Fruit fly (Drosophila melanogaster): Measurements from ENCODE around the gene Tm2.

Gene Tm2

DNA sequence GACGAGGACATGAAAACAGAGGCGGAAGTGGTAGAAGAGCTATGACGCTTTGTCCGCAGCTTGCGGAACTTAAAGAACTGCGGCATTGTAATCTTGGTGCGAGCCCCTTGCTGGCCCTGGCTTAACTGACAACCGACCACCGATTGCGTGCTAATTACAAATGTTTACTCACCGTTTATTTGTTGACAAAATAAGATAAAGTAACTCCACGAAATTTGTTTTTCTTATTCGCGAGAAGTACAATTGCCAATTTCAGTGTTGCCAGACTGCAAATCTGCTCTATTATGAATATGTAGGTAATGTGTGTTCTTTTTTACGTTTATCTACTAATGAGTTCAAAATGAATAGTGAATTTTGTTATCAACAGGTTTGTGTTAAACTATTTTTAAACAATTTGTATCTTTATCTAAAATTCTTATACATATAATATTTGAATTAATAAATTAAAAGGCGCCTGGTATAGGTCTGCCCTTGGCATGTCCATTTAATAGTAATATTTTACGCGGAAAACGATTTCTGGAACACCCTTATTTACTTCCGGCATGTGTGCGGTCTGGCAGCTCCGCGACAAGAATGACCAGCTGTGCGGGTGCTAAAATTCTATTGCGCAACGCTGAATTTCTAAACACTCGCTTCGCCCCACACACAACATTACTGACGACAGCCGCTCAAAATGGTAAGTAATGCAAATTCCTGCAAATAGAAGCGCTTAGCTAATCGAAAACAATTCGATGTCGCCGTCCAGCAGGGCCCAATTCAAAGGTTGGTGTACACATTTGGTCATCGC is 46.8 kb downstream of the Tm2 start, which contains the start of the genes Atg4b and Hibch (continued):
- peak; percentile 43; the same call in 1 of the 2 replicates for TF ChIP-seq Adf1 (GFP tag; IDR thresholded peaks at IDR 0.05)
- TF ChIP-seq Ptx1 (GFP tag; IDR thresholded peaks at IDR 0.05), result peak; percentile 90
- peak; percentile 48 for TF ChIP-seq Mad (GFP tag; optimal IDR thresholded peaks at IDR 0.05)
- peak; percentile 68 for TF ChIP-seq seq (GFP tag; IDR thresholded peaks at IDR 0.05)
- TF ChIP-seq Elba2 (GFP tag; optimal IDR thresholded peaks at IDR 0.05), result peak; percentile 84
- TF ChIP-seq CG8478 (optimal IDR thresholded peaks at IDR 0.05), result peak; percentile 77
- TF ChIP-seq Oli (tag; optimal IDR thresholded peaks at IDR 0.05), result peak; percentile 83
- TF ChIP-seq CG2129 (GFP tag; IDR thresholded peaks at IDR 0.05; ENCODE audit: partially characterized antibody), result no peak
- peak; percentile 84 for TF ChIP-seq CG33557 (GFP tag; optimal IDR thresholded peaks at IDR 0.05)
- peak; percentile 85 for TF ChIP-seq phol (tag; optimal IDR thresholded peaks at IDR 0.05)
- TF ChIP-seq lola (GFP tag; optimal IDR thresholded peaks at IDR 0.05), result peak in 1 of 3 experiments; percentile 86
- no peak for TF ChIP-seq CG1024 (GFP tag; IDR thresholded peaks at IDR 0.05)
- TF ChIP-seq CG7372 (GFP tag; IDR thresholded peaks at IDR 0.05), result peak; percentile 84
- TF ChIP-seq Dip3 (GFP tag; optimal IDR thresholded peaks at IDR 0.05), result peak; percentile 48
- peak; percentile 58 for TF ChIP-seq CG3407 (GFP tag; optimal IDR thresholded peaks at IDR 0.05)
- no peak for TF ChIP-seq Sox100B (GFP tag; optimal IDR thresholded peaks at IDR 0.05)
- TF ChIP-seq lbe (GFP tag; optimal IDR thresholded peaks at IDR 0.05), result peak; percentile 80
- TF ChIP-seq CG8765 (GFP tag; IDR thresholded peaks at IDR 0.05), result peak; percentile 59; the same call in 1 of the 2 replicates
- no peak for TF ChIP-seq CG1832 (GFP tag; optimal IDR thresholded peaks at IDR 0.05)
- TF ChIP-seq Trl (optimal IDR thresholded peaks at IDR 0.05), result no peak
- TF ChIP-seq Trl (GFP tag; optimal IDR thresholded peaks at IDR 0.05), result no peak
- peak; percentile 93 for TF ChIP-seq CG2678 (tag; optimal IDR thresholded peaks at IDR 0.05)
- TF ChIP-seq CG4707 (GFP tag; optimal IDR thresholded peaks at IDR 0.05), result no peak
- TF ChIP-seq pnt (GFP tag; optimal IDR thresholded peaks at IDR 0.05), result peak; percentile 41
- TF ChIP-seq gcm2 (GFP tag; optimal IDR thresholded peaks at IDR 0.05), result peak; percentile 4
- TF ChIP-seq CG15011 (GFP tag; optimal IDR thresholded peaks at IDR 0.05), result no peak
- peak; percentile 1 for TF ChIP-seq CG9609 (GFP tag; optimal IDR thresholded peaks at IDR 0.05)
- TF ChIP-seq CG4328 (GFP tag; optimal IDR thresholded peaks at IDR 0.05), result peak; percentile 79
- TF ChIP-seq sc (optimal IDR thresholded peaks at IDR 0.05), result no peak
- no peak for TF ChIP-seq sc (GFP tag; optimal IDR thresholded peaks at IDR 0.05)
- TF ChIP-seq Fer2 (tag; optimal IDR thresholded peaks at IDR 0.05), result peak; percentile 86
- peak; percentile 84 for TF ChIP-seq CG10979 (tag; optimal IDR thresholded peaks at IDR 0.05)
- peak; percentile 72 for TF ChIP-seq Drgx (GFP tag; IDR thresholded peaks at IDR 0.05)
- no peak; the same call in 1 of the 2 replicates for TF ChIP-seq dati (GFP tag; IDR thresholded peaks at IDR 0.05)
- peak; percentile 79 for TF ChIP-seq slou (GFP tag; optimal IDR thresholded peaks at IDR 0.05)
- TF ChIP-seq eve (GFP tag; optimal IDR thresholded peaks at IDR 0.05), result no peak
- no peak for TF ChIP-seq CG8290 (GFP tag; optimal IDR thresholded peaks at IDR 0.05)
- TF ChIP-seq CG8290 (tag; optimal IDR thresholded peaks at IDR 0.05), result peak; percentile 48 to 54
- TF ChIP-seq vfl (GFP tag; optimal IDR thresholded peaks at IDR 0.05), result peak; percentile 43
- TF ChIP-seq Meics (GFP tag; optimal IDR thresholded peaks at IDR 0.05), result peak; percentile 90
- peak; percentile 46 for TF ChIP-seq pho (GFP tag; optimal IDR thresholded peaks at IDR 0.05)
- TF ChIP-seq CG6272 (GFP tag; IDR thresholded peaks at IDR 0.05), result peak; percentile 77
- peak; percentile 86 for TF ChIP-seq CG13296 (GFP tag; optimal IDR thresholded peaks at IDR 0.05)
- no peak for TF ChIP-seq pita (GFP tag; optimal IDR thresholded peaks at IDR 0.05)
- peak; percentile 53 for TF ChIP-seq CG3065 (GFP tag; optimal IDR thresholded peaks at IDR 0.05)
- TF ChIP-seq CG12391 (tag; optimal IDR thresholded peaks at IDR 0.05), result peak; percentile 90
- peak; percentile 97 for TF ChIP-seq row (GFP tag; IDR thresholded peaks at IDR 0.05)
- no peak for TF ChIP-seq run (tag; optimal IDR thresholded peaks at IDR 0.05)
- TF ChIP-seq CG7987 (GFP tag; optimal IDR thresholded peaks at IDR 0.05), result peak; percentile 55
- TF ChIP-seq CG7745 (tag; optimal IDR thresholded peaks at IDR 0.05), result no peak
- no peak for TF ChIP-seq NC2β (GFP tag; optimal IDR thresholded peaks at IDR 0.05)
